Fruit fly (Drosophila melanogaster): ENCODE data around the gene bcn92.

The bcn92 gene

DNA sequence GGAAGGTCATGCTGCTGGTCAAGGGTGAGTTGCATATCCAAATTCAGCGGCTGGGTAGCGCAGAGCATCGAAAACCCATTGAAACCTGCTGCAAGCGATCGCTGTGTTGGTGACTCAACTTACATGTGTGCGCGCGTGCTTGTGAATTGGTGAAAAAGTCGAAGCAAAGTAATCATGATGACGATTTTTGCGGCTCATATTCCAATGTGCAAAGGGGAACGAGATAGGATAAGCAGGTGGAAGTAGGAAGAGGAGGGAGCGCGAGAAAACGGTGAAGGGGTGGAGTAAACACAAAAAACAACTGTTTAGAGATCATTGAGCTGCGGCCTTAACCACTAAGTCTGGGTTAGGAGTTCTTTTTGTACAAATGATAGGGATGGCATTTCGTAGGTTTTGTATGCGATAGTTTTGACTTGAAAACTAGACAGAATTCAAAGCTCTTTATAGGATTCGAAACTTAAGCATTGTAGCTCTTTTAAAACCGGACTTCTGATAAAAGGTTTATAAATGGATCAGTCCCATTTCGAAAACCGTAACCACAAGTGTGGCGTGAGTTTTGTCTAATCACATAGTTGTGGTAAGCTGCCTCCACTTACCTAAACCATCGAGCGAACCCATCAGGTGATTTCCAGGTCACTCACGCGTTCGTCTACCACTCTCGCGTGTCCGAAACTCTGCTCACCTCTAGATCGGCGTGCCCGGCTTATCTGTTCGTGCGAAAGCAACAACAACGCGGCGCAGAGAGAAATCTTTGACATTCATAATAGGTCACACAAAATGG is 3.6 kb downstream of the bcn92 start:
- peak; percentile 68 for TF ChIP-seq noc (tag; optimal IDR thresholded peaks at IDR 0.05)

DNA sequence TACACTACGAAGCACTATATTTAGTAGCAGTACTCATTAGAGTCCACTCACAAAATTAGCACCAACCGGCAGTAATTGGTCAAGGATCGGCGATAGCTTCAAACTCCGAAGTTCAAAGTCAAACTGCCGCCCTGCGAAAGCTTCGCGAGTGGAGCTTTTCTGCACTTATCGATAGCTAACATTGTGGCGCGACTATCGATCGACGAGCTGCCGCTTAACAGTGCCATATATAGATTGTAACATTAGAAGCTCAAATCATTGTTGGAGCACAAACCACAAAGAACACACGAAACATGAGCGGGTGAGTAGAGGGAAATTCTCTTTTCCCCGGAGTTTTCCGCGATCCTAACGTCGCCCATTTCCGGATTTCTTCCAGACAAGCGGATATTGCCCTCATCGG is 4.3 kb downstream of the bcn92 start, which contains the start of gene Pgd:
TSS of gene Pgd (plus strand) at position 23 of the 400 bp plus-strand sequence.
- TF ChIP-seq noc (tag; optimal IDR thresholded peaks at IDR 0.05): no peak

DNA sequence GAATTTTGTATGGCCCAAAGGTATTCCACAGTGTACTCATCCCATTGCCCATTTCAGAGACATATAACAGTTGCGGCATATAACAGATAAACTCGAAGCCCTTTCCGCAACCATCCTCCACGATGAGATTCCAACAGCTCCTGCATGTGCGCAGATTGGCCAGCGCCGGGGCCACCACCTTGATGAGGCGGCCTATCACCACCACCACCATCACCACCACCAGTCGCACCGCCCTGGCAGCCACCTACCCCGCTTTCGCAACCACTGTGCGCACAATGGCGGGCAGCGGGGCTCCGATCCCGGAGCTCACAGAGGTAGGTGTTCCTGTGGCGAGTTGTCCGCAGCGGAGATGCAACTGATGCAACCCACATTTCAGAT is 6.5 kb downstream of the bcn92 start:
- TF ChIP-seq noc (tag; optimal IDR thresholded peaks at IDR 0.05): no peak

DNA sequence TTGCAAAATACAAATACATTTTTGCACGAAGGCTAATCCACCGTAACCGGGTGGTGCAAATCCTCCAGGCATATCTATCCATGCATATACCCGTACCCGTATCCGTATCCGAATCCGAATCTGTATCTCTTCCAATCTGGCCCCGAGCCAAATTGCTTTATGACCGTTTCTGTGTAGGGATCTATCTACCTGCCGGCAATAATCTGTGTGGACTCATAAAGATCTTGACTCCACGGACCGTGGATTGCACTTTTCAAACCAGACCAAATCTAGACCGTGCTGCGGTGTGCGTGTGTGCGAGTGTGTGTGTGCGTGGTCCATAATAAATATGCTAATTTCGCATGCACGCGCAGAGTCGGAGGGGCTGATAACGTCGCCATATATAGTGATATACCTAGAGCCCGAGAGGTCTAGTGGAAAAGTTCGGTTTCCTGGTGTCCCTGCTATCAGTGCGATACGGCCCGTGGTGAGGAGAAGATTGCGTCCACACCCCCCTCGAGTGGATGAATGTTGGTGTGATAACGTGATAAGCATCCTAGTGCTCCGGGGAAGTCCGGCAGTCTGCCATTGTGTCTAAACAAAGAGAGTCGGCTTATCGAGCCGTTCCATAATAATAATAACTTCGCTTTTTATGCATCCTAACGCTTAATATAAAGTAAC is 7.0 kb downstream of the bcn92 start:
- TF ChIP-seq noc (tag; optimal IDR thresholded peaks at IDR 0.05): peak; percentile 8

DNA sequence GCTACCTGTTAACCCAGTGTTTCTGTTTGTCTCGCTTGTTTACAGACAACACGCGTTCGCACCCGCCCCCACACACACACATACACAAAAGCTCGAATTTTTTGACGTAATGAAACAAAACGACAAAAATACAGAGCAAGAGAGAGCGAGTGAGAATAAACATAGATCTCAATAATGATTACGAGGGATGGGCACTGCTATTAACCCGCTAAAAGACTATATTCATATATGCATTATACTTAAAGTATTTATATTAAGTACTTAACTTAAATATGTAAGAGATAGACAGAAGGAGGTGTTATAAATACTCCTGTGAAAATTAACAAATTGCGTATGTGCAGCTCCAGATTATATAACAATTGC is 7.6 kb downstream of the bcn92 start:
- peak; percentile 82 for TF ChIP-seq noc (tag; optimal IDR thresholded peaks at IDR 0.05)

DNA sequence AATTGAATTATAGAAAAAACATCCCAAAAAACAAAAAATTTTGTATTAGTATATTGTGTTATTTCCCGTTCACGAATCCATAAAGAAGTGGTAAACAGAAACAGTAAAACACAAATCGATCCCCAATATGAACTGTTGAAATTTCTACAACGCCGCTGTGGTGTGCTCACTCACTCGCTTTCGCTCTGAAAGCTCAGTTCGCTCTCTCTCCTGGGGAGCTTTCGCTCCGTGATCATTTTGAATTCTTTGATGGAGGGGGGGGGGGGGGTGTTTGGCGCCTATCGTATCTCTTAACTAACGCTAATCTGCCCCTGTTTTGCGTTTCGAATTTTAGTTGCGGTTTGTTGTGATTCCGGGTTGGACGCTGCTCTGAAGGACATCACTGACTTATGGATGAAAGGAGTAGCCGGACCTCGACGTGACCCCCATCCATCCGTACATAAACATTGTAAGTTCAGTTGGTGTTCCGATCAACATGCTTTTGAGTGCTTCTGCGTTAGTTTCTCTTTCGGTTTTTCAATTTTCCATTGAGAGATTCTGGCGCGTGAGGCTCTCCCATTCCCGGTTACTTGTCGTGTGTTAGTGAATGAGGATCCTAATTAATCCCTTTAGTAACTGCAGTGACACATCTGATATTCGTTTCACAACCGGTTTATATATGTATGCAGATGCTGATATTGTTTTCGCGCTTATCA is 8.1 kb downstream of the bcn92 start, which contains the start of gene D2hgdh:
TSS of gene D2hgdh (plus strand) at position 331 of the 695 bp plus-strand sequence.
- TF ChIP-seq noc (tag; optimal IDR thresholded peaks at IDR 0.05): no peak

DNA sequence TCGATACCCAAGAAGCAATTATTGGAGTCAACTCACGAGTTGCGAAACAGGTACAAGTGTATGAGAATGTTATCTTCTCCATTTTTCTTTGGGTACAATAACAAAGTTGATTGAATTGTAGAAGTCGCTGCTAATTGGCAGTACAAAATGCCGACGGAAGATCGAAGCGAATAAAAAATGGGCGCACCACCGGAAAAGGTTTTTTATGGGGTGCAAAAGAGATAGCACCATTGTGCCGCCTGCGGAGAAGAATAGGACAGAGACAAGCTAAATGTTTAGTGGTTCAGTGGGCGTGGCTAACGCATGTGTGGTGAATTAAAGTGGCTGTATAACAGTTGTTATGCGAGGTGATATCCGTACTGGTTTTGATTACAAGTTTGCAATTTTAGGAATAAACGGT is 9.0 kb downstream of the bcn92 start:
- TF ChIP-seq noc (tag; optimal IDR thresholded peaks at IDR 0.05): no peak

DNA sequence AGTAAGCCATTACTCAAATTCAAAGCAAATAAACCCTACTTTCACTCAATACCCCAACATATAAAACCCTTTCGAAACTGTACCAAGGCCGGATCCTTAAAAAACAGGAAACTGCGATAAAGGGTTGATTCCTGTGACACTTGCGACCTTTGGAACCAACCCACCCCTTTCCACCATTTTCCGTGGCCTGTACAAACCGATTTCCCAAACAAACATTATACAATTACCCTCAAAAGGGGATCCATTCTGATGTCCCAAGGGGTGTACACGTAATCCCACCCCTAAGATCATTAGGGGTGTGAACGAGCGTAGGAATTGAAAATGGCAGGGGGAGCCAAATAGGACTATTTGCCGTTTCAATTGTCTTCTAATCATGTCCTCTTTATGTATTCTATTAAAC is 9.8 kb downstream of the bcn92 start:
- no peak for TF ChIP-seq noc (tag; optimal IDR thresholded peaks at IDR 0.05)

DNA sequence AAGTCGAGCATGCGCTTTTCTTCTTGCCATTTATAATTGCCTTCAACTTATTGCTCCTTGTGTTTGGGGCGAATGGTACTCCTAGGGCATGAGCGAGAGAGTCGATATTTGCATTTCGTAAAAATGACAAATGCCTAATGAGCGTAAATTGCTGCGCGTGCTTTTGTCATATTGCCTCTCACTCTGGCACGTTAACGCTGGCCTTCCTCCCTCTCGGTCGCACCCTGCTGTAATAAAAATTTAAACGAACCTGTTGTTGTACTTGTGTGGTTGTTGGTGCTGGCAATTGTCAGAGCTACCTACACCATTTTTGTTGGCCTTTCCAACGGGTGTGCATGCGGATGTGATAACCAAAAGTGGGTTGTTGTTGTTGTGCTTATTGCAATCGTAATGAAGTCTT is 11.0 kb downstream of the bcn92 start:
- TF ChIP-seq noc (tag; optimal IDR thresholded peaks at IDR 0.05): no peak

DNA sequence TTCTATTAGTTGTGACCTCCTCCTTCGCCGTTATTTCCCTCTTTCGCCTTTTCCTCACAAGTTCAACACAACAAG is 11.3 kb downstream of the bcn92 start, which contains the start of gene ph-p:
TSS of gene ph-p (minus strand) at position 30 of the 75 bp plus-strand sequence.
- TF ChIP-seq noc (tag; optimal IDR thresholded peaks at IDR 0.05): no peak

DNA sequence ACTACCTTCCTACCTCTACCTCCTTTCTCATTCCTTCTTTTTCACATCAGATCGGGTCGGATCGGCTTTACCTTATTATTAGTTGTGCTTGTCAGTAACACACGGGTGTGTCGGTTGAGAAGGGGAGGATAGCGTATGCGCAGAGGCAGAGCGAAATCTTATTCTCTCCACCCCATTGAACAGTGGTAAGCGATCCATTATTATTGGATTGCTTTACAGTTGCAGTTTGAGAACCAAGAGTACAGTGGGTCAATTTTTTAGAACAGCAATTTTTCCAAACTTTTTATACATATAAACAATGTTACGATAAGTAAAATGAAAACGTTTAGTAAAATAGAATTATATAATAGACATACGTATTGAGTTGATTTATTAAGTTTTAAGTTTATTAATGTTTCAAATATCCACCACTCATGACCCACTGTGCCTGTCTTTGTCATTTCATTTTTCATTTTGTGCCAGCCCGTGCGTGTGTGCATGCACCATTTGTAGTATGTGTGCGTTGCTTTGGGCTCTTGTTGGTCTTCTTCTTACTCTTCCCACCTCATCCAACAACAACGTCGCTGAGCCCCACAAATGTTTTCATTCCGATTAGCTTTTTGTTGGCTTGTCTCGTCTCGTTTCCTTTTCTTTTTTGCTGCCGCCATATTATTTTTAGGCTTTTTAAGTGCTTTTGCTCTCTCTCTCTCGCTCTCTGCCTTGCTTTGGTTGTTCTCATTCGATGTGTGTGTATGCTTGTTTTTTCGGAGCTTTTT is 11.7 kb downstream of the bcn92 start:
- peak; percentile 99 for TF ChIP-seq noc (tag; optimal IDR thresholded peaks at IDR 0.05)

DNA sequence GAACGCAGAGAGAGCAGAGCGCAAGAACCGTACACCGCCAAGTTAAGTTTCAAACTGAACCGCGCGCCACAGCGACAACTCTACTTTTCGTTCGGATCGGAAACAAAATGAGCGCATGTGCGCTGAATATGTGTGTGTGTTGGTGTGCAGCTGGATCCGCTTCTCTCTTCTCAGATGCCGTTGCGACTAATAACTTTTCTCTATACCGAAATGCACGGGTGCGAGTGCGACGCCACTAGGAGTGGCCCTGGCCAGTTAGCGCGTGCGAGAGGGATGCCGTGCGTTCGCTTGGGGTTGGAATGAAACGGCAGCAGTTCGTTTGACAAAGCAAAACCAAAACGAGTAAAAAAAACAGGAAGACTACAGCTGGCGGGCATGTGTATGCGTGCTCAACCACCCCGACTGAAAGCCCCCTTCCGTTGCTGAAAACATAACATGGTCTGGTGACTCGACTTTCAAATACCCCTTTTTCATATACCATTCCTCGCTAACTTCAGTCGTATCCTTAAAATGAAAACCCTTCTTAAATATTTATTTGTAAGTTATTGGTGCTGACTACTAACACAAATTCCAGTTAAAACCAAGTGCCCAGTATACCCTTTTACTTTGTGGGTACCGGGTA is 12.5 kb downstream of the bcn92 start:
- TF ChIP-seq noc (tag; optimal IDR thresholded peaks at IDR 0.05): peak; percentile 100

DNA sequence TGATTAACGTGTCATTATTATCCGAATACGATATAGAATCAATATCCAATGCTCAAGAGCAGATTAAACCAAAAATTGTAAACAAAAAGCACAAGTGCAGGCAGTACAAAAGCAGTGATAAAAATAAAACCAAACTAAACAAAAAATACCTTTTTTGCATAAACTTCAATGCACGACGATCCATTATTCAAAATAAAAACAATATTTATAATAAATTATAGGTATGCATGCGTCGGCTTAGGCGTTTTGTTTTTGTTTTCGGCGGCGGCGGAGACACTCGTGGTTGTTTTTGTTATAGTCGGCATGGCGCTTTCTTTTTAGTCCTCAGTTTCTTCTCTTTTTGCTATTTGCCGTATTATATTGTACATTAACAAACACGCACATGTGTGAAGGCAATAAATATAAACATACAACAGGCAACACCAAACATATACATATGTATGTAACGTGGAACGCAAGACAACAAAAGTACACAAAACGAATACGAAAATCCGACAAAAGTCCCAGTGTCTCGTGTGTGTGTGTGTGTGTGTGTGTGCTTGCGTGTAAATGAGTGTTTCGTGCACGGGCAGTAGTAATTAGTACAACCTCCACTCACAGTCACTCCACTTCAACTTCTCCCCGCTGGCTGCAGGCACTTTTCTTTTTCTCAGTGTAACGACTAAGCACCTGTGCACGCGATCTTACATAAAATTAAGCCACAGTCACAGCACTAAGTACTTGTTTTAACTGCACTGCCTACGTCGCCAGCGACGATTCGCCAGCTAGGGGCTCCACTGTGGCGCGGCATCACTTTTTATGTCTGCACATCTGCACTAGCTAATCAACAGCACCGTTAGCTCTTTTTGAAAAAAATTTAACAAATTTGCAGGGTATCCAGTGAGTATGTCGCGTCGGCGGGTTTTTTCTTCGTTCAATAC is 13.3 kb downstream of the bcn92 start:
- peak; percentile 66 for TF ChIP-seq noc (tag; optimal IDR thresholded peaks at IDR 0.05)

DNA sequence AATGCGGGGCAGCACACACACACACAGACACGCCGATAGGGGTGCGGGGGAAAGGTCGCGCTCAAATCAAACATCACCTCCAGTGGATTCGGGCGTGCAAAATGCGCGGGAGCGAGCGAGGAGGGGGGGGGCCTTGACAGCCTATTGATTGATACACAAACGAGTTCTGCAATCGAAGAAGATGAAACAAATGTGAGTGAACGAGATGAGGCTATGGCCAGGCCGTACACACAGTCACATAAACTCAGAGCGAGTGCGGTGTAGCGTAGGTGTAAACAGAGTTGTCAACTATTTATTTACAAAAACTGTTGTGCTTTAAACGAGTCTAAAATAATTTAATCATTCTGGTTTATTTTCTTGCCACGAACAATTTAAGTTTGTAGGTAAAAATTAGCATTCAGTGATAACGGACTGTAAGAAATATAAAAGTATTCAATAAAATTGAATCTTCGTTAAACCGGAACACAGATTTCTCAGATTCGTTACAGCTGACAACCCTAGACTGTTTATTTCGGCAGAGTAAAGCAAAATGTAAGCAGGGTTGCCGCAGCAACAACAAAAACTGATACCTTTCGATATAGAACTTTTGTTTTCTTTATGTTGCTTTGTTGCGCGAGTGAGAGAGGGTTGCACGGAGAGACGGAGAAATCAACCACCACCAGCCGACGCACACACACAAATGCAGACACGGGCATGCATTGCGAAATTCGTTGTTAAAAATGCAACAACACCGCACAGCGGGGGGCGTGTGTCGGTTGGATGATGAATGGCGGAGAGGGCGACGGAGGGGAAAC is 14.3 kb downstream of the bcn92 start:
- peak; percentile 90 for TF ChIP-seq noc (tag; optimal IDR thresholded peaks at IDR 0.05)

Data from whole organism, larva.